Fruit fly (Drosophila melanogaster) whole organism, embryonic: ENCODE measurements around the gene Reg-2.

ENCODE experiments used
- Antp ChIP-seq: fragments of 200-800 bp; sonication (Bioruptor generic); optimal IDR thresholded peaks from 3 replicates; lab custom pipeline; 2016; ENCODE audit warnings: missing biosample characterization, missing genetic modification characterization
- B-H2 ChIP-seq: fragments of 200-800 bp; sonication (Bioruptor generic); optimal IDR thresholded peaks from 2 replicates; lab custom pipeline; 2018; ENCODE audit warnings: missing biosample characterization, mild to moderate bottlenecking, missing genetic modification characterization
- CG10209 ChIP-seq: fragments of 200-800 bp; sonication (Bioruptor generic); optimal IDR thresholded peaks from 3 replicates; lab custom pipeline; 2017; ENCODE audit warnings: missing biosample characterization, mild to moderate bottlenecking, missing genetic modification characterization, missing genetic modification reagents
- CG10959 ChIP-seq: fragments of 200-800 bp; sonication (Bioruptor generic); IDR thresholded peaks from 2 replicates; pipeline ENCODE4 v1.3.6; 2022; ENCODE audit warnings: missing biosample characterization, missing genetic modification characterization
- CG11456 ChIP-seq: fragments of 200-800 bp; sonication (Bioruptor generic); IDR thresholded peaks from 3 replicates; pipeline ENCODE4 v1.3.6; 2022; ENCODE audit warnings: missing biosample characterization, missing genetic modification characterization
- CG12071 ChIP-seq: fragments of 200-800 bp; sonication (Bioruptor generic); optimal IDR thresholded peaks from 3 replicates; lab custom pipeline; 2018; ENCODE audit warnings: missing biosample characterization, mild to moderate bottlenecking, missing genetic modification characterization
- CG12942 ChIP-seq: fragments of 200-800 bp; sonication (Bioruptor generic); optimal IDR thresholded peaks from 3 replicates; lab custom pipeline; 2016; ENCODE audit warnings: missing biosample characterization, missing genetic modification characterization
- CG13894 ChIP-seq: fragments of 200-800 bp; sonication (Bioruptor generic); optimal IDR thresholded peaks from 3 replicates; lab custom pipeline; 2018; ENCODE audit warnings: missing biosample characterization, mild to moderate bottlenecking, missing genetic modification characterization, moderate library complexity
- CG14441 ChIP-seq: fragments of 200-800 bp; sonication (Bioruptor generic); IDR thresholded peaks from 2 replicates; pipeline ENCODE4 v1.3.6; 2022; ENCODE audit warnings: missing biosample characterization, missing genetic modification characterization
- CG18619 ChIP-seq: fragments of 200-800 bp; sonication (Bioruptor generic); optimal IDR thresholded peaks from 3 replicates; lab custom pipeline; 2017; ENCODE audit warnings: missing biosample characterization, mild to moderate bottlenecking, missing genetic modification characterization
- CG2199 ChIP-seq: fragments of 200-800 bp; sonication (Bioruptor generic); IDR thresholded peaks from 3 replicates; pipeline ENCODE4 v1.3.6; 2022; ENCODE audit warnings: missing biosample characterization, missing genetic modification characterization
- CG32772 ChIP-seq: fragments of 200-800 bp; sonication (Bioruptor generic); IDR thresholded peaks from 2 replicates; pipeline ENCODE4 v1.3.6; 2022; ENCODE audit warnings: missing biosample characterization, missing genetic modification characterization
- CG34224 ChIP-seq: fragments of 200-800 bp; sonication (Bioruptor generic); IDR thresholded peaks from 3 replicates; pipeline ENCODE4 v1.3.6; 2022; ENCODE audit warnings: missing biosample characterization, missing genetic modification characterization; ENCODE audit not compliant: partially characterized antibody
- CG4617 ChIP-seq: fragments of 200-800 bp; sonication (Bioruptor generic); optimal IDR thresholded peaks from 3 replicates; lab custom pipeline; 2016; ENCODE audit warnings: missing biosample characterization, missing genetic modification characterization, borderline replicate concordance
- CG5245 ChIP-seq: fragments of 200-800 bp; sonication (Bioruptor generic); optimal IDR thresholded peaks from 3 replicates; lab custom pipeline; 2016; ENCODE audit warnings: missing biosample characterization, missing genetic modification characterization
- CG7556 ChIP-seq: fragments of 200-800 bp; sonication (Bioruptor generic); optimal IDR thresholded peaks from 2 replicates; lab custom pipeline; 2017; ENCODE audit warnings: missing biosample characterization, mild to moderate bottlenecking, missing genetic modification characterization
- CG8359 ChIP-seq: fragments of 200-800 bp; sonication (Bioruptor generic); optimal IDR thresholded peaks from 2 replicates; lab custom pipeline; 2017; ENCODE audit warnings: missing biosample characterization, mild to moderate bottlenecking, missing genetic modification characterization, borderline replicate concordance
- CG9215 ChIP-seq: fragments of 200-800 bp; sonication (Bioruptor generic); IDR thresholded peaks from 2 replicates; pipeline ENCODE4 v1.3.6; 2022; ENCODE audit warnings: missing biosample characterization, missing genetic modification characterization
- CG9797 ChIP-seq: fragments of 200-800 bp; sonication (Bioruptor generic); optimal IDR thresholded peaks from 3 replicates; lab custom pipeline; 2018; ENCODE audit warnings: missing biosample characterization, mild to moderate bottlenecking, missing genetic modification characterization
- Dbx ChIP-seq: fragments of 200-800 bp; sonication (Bioruptor generic); IDR thresholded peaks from 3 replicates; pipeline ENCODE4 v1.3.6; 2022; ENCODE audit warnings: missing biosample characterization, missing genetic modification characterization
- Drgx ChIP-seq: fragments of 200-800 bp; sonication (Bioruptor generic); IDR thresholded peaks from 2 replicates; pipeline ENCODE4 v1.3.6; 2022; ENCODE audit warnings: missing biosample characterization, missing genetic modification characterization
- Ets65A ChIP-seq: fragments of 200-800 bp; sonication (Bioruptor generic); peaks from one replicate; lab custom pipeline; 2016; ENCODE audit warnings: missing biosample characterization, missing genetic modification characterization
- Med ChIP-seq: fragments of 200-800 bp; sonication (Bioruptor generic); peaks from one replicate; lab custom pipeline; 2016; ENCODE audit warnings: missing biosample characterization, missing genetic modification characterization, mild to moderate bottlenecking, inconsistent platforms, moderate library complexity
- Ptx1 ChIP-seq: fragments of 200-800 bp; sonication (Bioruptor generic); IDR thresholded peaks from 2 replicates; pipeline ENCODE4 v1.3.6; 2022; ENCODE audit warnings: missing biosample characterization, missing genetic modification characterization
- Ravus ChIP-seq: fragments of 200-800 bp; sonication (Bioruptor generic); IDR thresholded peaks from 2 replicates; pipeline ENCODE4 v1.3.6; 2022; ENCODE audit warnings: missing biosample characterization, missing genetic modification characterization
- ara ChIP-seq: fragments of 200-800 bp; sonication (Bioruptor generic); IDR thresholded peaks from 2 replicates; pipeline ENCODE4 v1.3.6; 2022; ENCODE audit warnings: missing biosample characterization, missing genetic modification characterization
- ash1 ChIP-seq: fragments of 200-800 bp; sonication (Bioruptor generic); optimal IDR thresholded peaks from 2 replicates; lab custom pipeline; 2018; ENCODE audit warnings: missing biosample characterization, mild to moderate bottlenecking, missing genetic modification characterization
- az2 ChIP-seq: fragments of 200-800 bp; sonication (Bioruptor generic); optimal IDR thresholded peaks from 3 replicates; lab custom pipeline; 2016; ENCODE audit warnings: missing biosample characterization, missing genetic modification characterization
- cg ChIP-seq: fragments of 200-800 bp; sonication (Bioruptor generic); optimal IDR thresholded peaks from 3 replicates; lab custom pipeline; 2019; ENCODE audit warnings: missing biosample characterization, mild to moderate bottlenecking, missing genetic modification characterization, moderate library complexity
- ewg ChIP-seq: fragments of 200-800 bp; sonication (Bioruptor generic); optimal IDR thresholded peaks from 3 replicates; lab custom pipeline; 2017; ENCODE audit warnings: mild to moderate bottlenecking, missing biosample characterization, missing genetic modification reagents, missing genetic modification characterization
- gfzf ChIP-seq: fragments of 200-800 bp; sonication (Bioruptor generic); optimal IDR thresholded peaks from 2 replicates; lab custom pipeline; 2016; ENCODE audit warnings: missing biosample characterization, mild to moderate bottlenecking, missing genetic modification characterization, moderate library complexity
- grau ChIP-seq: fragments of 200-800 bp; optimal IDR thresholded peaks from 3 replicates; lab custom pipeline; 2019; ENCODE audit warnings: missing biosample characterization, mild to moderate bottlenecking, missing genetic modification characterization, moderate library complexity
- hbn ChIP-seq: fragments of 200-800 bp; sonication (Bioruptor generic); IDR thresholded peaks from 2 replicates; pipeline ENCODE4 v1.3.6; 2022; ENCODE audit warnings: missing biosample characterization, missing genetic modification characterization; ENCODE audit not compliant: partially characterized antibody
- lab ChIP-seq: fragments of 200-800 bp; sonication (Bioruptor generic); optimal IDR thresholded peaks from 3 replicates; lab custom pipeline; 2017; ENCODE audit warnings: missing biosample characterization, missing genetic modification characterization, mild to moderate bottlenecking, moderate library complexity, missing genetic modification reagents
- phol ChIP-seq: fragments of 200-800 bp; sonication (Bioruptor generic); optimal IDR thresholded peaks from 3 replicates; lab custom pipeline; 2018; ENCODE audit warnings: missing biosample characterization, mild to moderate bottlenecking, missing genetic modification characterization, moderate library complexity
- pum ChIP-seq: fragments of 200-800 bp; sonication (Bioruptor generic); optimal IDR thresholded peaks from 2 replicates; lab custom pipeline; 2016; ENCODE audit warnings: missing biosample characterization, missing genetic modification characterization
- sd ChIP-seq: fragments of 200-800 bp; sonication (Bioruptor generic); optimal IDR thresholded peaks from 3 replicates; lab custom pipeline; 2018; ENCODE audit warnings: missing biosample characterization, mild to moderate bottlenecking, missing genetic modification characterization, moderate library complexity
- shn ChIP-seq: fragments of 200-800 bp; sonication (Bioruptor generic); optimal IDR thresholded peaks from 3 replicates; lab custom pipeline; 2016; ENCODE audit warnings: missing biosample characterization, missing genetic modification characterization
- sima ChIP-seq: fragments of 200-800 bp; sonication (Bioruptor generic); optimal IDR thresholded peaks from 2 replicates; lab custom pipeline; 2016; ENCODE audit warnings: missing biosample characterization, missing genetic modification characterization
- sr ChIP-seq: fragments of 200-800 bp; sonication (Bioruptor generic); IDR thresholded peaks from 3 replicates; pipeline ENCODE4 v1.3.6; 2022; ENCODE audit warnings: missing biosample characterization, missing genetic modification characterization
- tgo ChIP-seq: fragments of 200-800 bp; sonication (Bioruptor generic); IDR thresholded peaks from 3 replicates; pipeline ENCODE4 v1.3.6; 2022; ENCODE audit warnings: missing biosample characterization, missing genetic modification characterization

Gene Reg-2

DNA sequence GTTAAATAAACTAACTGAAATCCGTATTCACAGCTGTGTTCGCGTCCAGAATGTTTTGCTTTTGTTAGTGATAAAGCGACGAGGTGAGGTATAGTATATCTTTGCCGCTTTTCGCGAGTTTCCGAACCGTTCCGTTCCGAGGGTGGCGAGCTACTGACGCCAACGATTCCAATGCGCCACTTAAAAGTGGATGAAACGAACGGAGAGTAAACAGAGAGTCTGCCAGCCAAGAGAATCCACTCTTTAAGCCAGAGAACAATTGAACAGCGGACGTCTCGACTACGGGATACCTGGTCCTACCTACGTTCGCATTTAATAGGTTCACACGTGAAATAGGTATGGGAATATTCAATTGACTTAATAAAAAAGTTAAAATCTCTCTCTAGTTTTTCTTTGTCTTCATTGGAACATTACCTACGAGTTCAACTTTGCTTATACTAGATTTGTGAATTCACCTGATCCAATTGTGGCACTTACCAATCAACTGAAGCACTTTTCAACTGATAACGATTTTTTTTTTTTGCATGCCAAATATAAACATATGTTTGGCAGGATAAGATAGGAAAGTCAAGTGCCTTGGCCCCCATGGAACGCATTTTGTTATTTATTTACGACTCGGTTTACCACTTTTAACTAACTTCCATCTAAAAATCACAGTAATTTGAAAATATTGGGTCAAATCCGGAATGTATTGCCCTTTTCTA lies 2.4 kb downstream of the Reg-2 start, which contains the start of gene CG13893 (continued):
- TF ChIP-seq shn (GFP tag; lab: Kevin White, UChicago) (no peak), CG7556 (no peak), B-H2 (GFP tag; lab: Kevin White, UChicago) (peak; percentile 38), CG2199 (GFP tag; lab: Robert Waterston, UW) (no peak), sr (GFP tag; lab: Robert Waterston, UW) (peak; percentile 69; the same call in 2 of the 3 replicates)

DNA sequence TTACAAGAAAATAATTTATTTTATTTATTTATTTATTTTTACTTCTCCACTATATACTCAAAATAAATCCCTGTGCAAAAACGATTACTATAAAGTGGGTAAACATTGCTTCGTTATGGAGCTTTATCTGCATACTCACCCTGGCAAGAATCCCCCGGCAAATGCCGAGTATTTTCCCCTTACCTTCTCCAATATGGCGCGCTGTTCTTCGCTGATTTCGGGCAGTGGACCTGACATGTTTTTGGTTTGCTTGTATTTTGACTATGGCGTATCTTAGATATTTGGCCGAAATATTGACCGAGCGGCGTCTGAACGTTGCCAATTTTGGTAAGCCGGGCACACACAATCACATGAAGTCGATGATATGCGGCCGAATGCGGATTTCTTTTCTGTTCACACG lies 3.2 kb downstream of the Reg-2 start:
- TF ChIP-seq ara (GFP tag; lab: Robert Waterston, UW) (no peak), CG13894 (tag; lab: Kevin White, UChicago) (peak; percentile 64), Ets65A (GFP tag; lab: Kevin White, UChicago) (peak; percentile 87), sd (tag; lab: Kevin White, UChicago) (peak; percentile 23), az2 (no peak), phol (tag; lab: Kevin White, UChicago) (peak; percentile 9), Ravus (GFP tag; lab: Robert Waterston, UW) (no peak)

DNA sequence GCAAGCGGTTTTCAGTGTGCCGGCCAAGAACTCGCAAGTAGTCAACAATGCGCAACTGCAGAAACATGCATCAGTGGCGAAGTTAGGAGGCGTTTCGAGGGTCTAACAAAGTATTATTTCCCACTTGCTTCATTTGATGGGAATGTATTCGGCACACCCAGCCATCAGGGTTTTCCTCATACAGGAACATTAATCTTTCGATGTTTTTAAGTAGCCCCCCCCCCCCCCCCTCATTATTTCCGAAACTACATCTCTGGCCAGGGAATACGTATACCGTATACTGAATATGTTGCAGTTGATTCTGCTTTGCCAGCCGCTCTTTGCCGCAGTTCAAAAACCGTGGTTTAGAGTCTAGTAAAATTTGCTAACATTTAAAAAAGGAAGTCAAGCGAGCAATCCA lies 3.8 kb downstream of the Reg-2 start:
- TF ChIP-seq CG9797 (no peak), cg (no peak), CG18619 (no peak), CG5245 (GFP tag; lab: Kevin White, UChicago) (no peak), CG12071 (GFP tag; lab: Kevin White, UChicago) (no peak), grau (no peak), CG9215 (no peak), CG14441 (GFP tag; lab: Robert Waterston, UW) (no peak), Antp (no peak), ewg (GFP tag; lab: Kevin White, UChicago) (peak; percentile 3), CG12942 (no peak), Drgx (GFP tag; lab: Robert Waterston, UW) (peak; percentile 90), gfzf (no peak), Ptx1 (GFP tag; lab: Robert Waterston, UW) (0 out of 2 replicates have a peak, but pooled peaks have one; percentile 8), tgo (GFP tag; lab: Robert Waterston, UW) (no peak), pum (GFP tag; lab: Kevin White, UChicago) (no peak), Dbx (no peak), CG32772 (GFP tag; lab: Robert Waterston, UW) (no peak), sima (GFP tag; lab: Kevin White, UChicago) (no peak), CG11456 (GFP tag; lab: Robert Waterston, UW) (0 out of 3 replicates have a peak, but pooled peaks have one; percentile 6), CG10209 (GFP tag; lab: Kevin White, UChicago) (no peak), hbn (GFP tag; lab: Robert Waterston, UW) (no peak), lab (GFP tag; lab: Kevin White, UChicago) (no peak), CG4617 (GFP tag; lab: Kevin White, UChicago) (no peak), CG8359 (no peak), ash1 (GFP tag; lab: Kevin White, UChicago) (no peak), CG34224 (GFP tag; lab: Robert Waterston, UW) (no peak), CG10959 (GFP tag; lab: Robert Waterston, UW) (no peak), Med (GFP tag; lab: Kevin White, UChicago) (peak; percentile 44)
